Worm (Caenorhabditis elegans) whole organism, midembryonic: ENCODE data around the gene B0244.6.
A peak's percentile ranks its signal among the peaks of the same experiment; 100 is the strongest.

Source experiments
- cog-1 ChIP-seq: sonication (generic microtip); optimal IDR thresholded peaks from 2 replicates; lab custom pipeline; 2016; ENCODE audit warnings: missing genetic modification characterization, missing compliant biosample characterization
- med-1 ChIP-seq: sonication (generic microtip); optimal IDR thresholded peaks from 2 replicates; lab custom pipeline; 2017; ENCODE audit warnings: missing genetic modification characterization, mild to moderate bottlenecking, missing compliant biosample characterization, antibody characterized with exemption, missing genetic modification reagents; ENCODE audit not compliant: insufficient read depth
- ref-1 ChIP-seq: fragments of 200-800 bp; sonication (Bioruptor generic); conservative IDR thresholded peaks from 2 replicates; pipeline ENCODE4 v1.3.6; 2022; ENCODE audit warnings: missing genetic modification reagents, missing genetic modification characterization, missing compliant biosample characterization
- ztf-29 ChIP-seq: fragments of 200-800 bp; sonication (Bioruptor generic); IDR thresholded peaks from 2 replicates; pipeline ENCODE4 v1.3.6; 2022; ENCODE audit warnings: missing genetic modification reagents, missing genetic modification characterization, missing compliant biosample characterization

DNA sequence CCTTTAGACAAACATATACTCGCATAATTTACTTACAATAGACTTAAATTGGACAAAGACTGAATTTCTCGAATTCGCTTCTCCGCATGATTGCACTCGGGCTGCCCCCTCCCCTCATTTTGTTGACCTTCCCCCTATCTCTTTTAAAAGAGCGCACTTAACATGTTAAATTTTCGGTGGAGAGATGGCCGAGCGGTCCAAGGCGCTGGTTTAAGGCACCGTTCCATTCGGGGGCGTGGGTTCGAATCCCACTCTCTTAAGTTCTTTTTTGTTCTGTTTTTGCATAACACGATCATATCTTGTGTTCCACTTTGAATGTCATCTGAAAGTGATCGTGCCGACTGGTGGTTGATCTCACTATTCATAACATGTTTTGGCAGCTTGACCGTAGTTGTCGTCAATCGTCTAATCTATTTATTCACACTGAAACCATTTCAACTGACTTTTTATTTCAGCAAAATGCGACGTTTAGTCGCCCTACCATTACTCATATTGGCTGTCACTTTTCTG lies 32.0 kb downstream of the B0244.6 start, which contains the start of gene cutl-23:
- TF ChIP-seq ref-1 (GFP tag; lab: Robert Waterston, UW) (no peak), ztf-29 (GFP tag; lab: Robert Waterston, UW) (0 out of 2 replicates have a peak, but pooled peaks have one; percentile 42), cog-1 (peak; percentile 11), med-1 (GFP tag; lab: Kevin White, UChicago) (no peak)
